ENCODE assay signal across 6 worm cellular contexts in the genomic region with DNA sequence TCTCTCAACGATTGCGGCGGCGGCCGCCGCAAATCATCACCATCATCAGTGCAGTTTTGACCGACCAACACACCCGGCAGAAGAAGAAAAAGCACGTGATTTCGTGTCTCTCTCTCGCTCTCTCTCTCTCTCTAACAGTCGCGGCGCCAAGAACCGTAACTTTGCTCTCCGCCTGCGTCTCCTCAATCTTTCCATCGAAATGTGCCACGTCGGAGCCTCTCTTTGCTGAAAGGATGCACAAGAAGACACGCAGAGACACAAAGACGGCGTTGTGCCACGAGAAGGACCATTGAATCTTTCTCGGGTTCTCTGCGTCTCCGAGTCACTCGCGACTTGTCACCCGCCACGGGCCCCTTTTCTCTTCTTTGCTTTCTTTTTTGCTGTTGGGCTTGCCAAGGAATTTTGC.
TF ChIP-seq lines count a peak whose summit lies in the region.

No protein-coding gene starts in this region.

TF ChIP-seq in whole organism, L1 larva, 84 proteins besides CTCF, POLR2A, EP300 and RAD21 (continued from another document and continues in another):
- TF ChIP-seq blmp-1 (tag; optimal IDR thresholded peaks at IDR 0.05; lab: Kevin White, UChicago), result peak; percentile 80
- no peak for TF ChIP-seq nhr-28 (tag; optimal IDR thresholded peaks at IDR 0.05; lab: Kevin White, UChicago)
- TF ChIP-seq grh-1 (GFP tag; IDR thresholded peaks at IDR 0.05; lab: Robert Waterston, UW), result peak; percentile 54
- TF ChIP-seq hlh-17 (GFP tag; optimal IDR thresholded peaks at IDR 0.05; lab: Kevin White, UChicago; ENCODE audit: borderline replicate concordance), result no peak
- peak; percentile 3 for TF ChIP-seq ceh-8 (GFP tag; optimal IDR thresholded peaks at IDR 0.05; lab: Kevin White, UChicago)
- peak; percentile 47 for TF ChIP-seq xbp-1 (tag; optimal IDR thresholded peaks at IDR 0.05; lab: Kevin White, UChicago)
- TF ChIP-seq ceh-63 (GFP tag; optimal IDR thresholded peaks at IDR 0.05; lab: Kevin White, UChicago), result no peak
- TF ChIP-seq snu-23 (GFP tag; optimal IDR thresholded peaks at IDR 0.05; lab: Kevin White, UChicago), result peak; percentile 72
- no peak for TF ChIP-seq nhr-76 (tag; optimal IDR thresholded peaks at IDR 0.05; lab: Kevin White, UChicago)
- TF ChIP-seq ztf-11 (tag; optimal IDR thresholded peaks at IDR 0.05; lab: Kevin White, UChicago), result no peak
- TF ChIP-seq fkh-8 (tag; optimal IDR thresholded peaks at IDR 0.05; lab: Kevin White, UChicago), result no peak
- peak; percentile 68 for TF ChIP-seq swsn-7 (tag; optimal IDR thresholded peaks at IDR 0.05; lab: Kevin White, UChicago)
- TF ChIP-seq efl-3 (GFP tag; optimal IDR thresholded peaks at IDR 0.05; lab: Kevin White, UChicago), result no peak
- TF ChIP-seq lir-3 (tag; optimal IDR thresholded peaks at IDR 0.05; lab: Kevin White, UChicago; ENCODE audit: poor library complexity), result no peak
- no peak for TF ChIP-seq C04F5.9 (tag; optimal IDR thresholded peaks at IDR 0.05; lab: Kevin White, UChicago)
- TF ChIP-seq egl-27 (tag; optimal IDR thresholded peaks at IDR 0.05; lab: Kevin White, UChicago), result no peak
- peak; percentile 32 for TF ChIP-seq skn-1 (tag; optimal IDR thresholded peaks at IDR 0.05; lab: Kevin White, UChicago)
- TF ChIP-seq nhr-77 (tag; optimal IDR thresholded peaks at IDR 0.05; lab: Kevin White, UChicago), result peak; percentile 70
- no peak for TF ChIP-seq mab-9 (GFP tag; IDR thresholded peaks at IDR 0.05; lab: Robert Waterston, UW)
- TF ChIP-seq nhr-71 (tag; optimal IDR thresholded peaks at IDR 0.05; lab: Kevin White, UChicago), result peak; percentile 92
- TF ChIP-seq nhr-84 (tag; optimal IDR thresholded peaks at IDR 0.05; lab: Kevin White, UChicago), result no peak

TF ChIP-seq in whole organism, L2 larva, 48 proteins besides CTCF, POLR2A, EP300 and RAD21 (continued from another document and continues in another):
- TF ChIP-seq egl-27 (tag; optimal IDR thresholded peaks at IDR 0.05; lab: Kevin White, UChicago) (peak; percentile 44), sma-9 (GFP tag; optimal IDR thresholded peaks at IDR 0.05; lab: Kevin White, UChicago) (peak; percentile 88), sma-9 (tag; optimal IDR thresholded peaks at IDR 0.05; lab: Kevin White, UChicago) (no peak), C34F6.9 (tag; optimal IDR thresholded peaks at IDR 0.05; lab: Kevin White, UChicago) (peak; percentile 72), sma-3 (GFP tag; optimal IDR thresholded peaks at IDR 0.05; lab: Kevin White, UChicago) (peak; percentile 60), gmeb-1 (tag; optimal IDR thresholded peaks at IDR 0.05; lab: Kevin White, UChicago) (peak; percentile 59), mab-5 (tag; optimal IDR thresholded peaks at IDR 0.05; lab: Kevin White, UChicago) (peak; percentile 47), nhr-23 (tag; optimal IDR thresholded peaks at IDR 0.05; lab: Kevin White, UChicago) (no peak), ceh-16 (tag; optimal IDR thresholded peaks at IDR 0.05; lab: Kevin White, UChicago) (no peak), F13H6.1 (tag; optimal IDR thresholded peaks at IDR 0.05; lab: Kevin White, UChicago) (peak; percentile 87), crh-2 (tag; optimal IDR thresholded peaks at IDR 0.05; lab: Kevin White, UChicago) (peak; percentile 98), skn-1 (tag; optimal IDR thresholded peaks at IDR 0.05; lab: Kevin White, UChicago) (no peak), elt-3 (tag; optimal IDR thresholded peaks at IDR 0.05; lab: Kevin White, UChicago) (no peak), nhr-21 (tag; optimal IDR thresholded peaks at IDR 0.05; lab: Kevin White, UChicago) (peak; percentile 49), ama-1 (optimal IDR thresholded peaks at IDR 0.05; lab: Kevin White, UChicago) (no peak), lin-13 (GFP tag; optimal IDR thresholded peaks at IDR 0.05; lab: Kevin White, UChicago) (peak; percentile 57), aly-2 (tag; optimal IDR thresholded peaks at IDR 0.05; lab: Kevin White, UChicago) (no peak), lsy-2 (tag; optimal IDR thresholded peaks at IDR 0.05; lab: Kevin White, UChicago) (peak in 1 of 2 experiments; percentile 64), nhr-25 (tag; optimal IDR thresholded peaks at IDR 0.05; lab: Kevin White, UChicago) (peak; percentile 5), zag-1 (tag; optimal IDR thresholded peaks at IDR 0.05; lab: Kevin White, UChicago) (peak; percentile 73), nhr-11 (tag; optimal IDR thresholded peaks at IDR 0.05; lab: Kevin White, UChicago) (no peak), lin-11 (tag; optimal IDR thresholded peaks at IDR 0.05; lab: Kevin White, UChicago) (peak; percentile 45)

TF ChIP-seq in whole organism, L3 larva, 47 proteins besides CTCF, POLR2A, EP300 and RAD21 (continued from another document and continues in another):
- TF ChIP-seq tbx-2 (tag; optimal IDR thresholded peaks at IDR 0.05; lab: Kevin White, UChicago) (peak; percentile 27), nhr-25 (tag; optimal IDR thresholded peaks at IDR 0.05; lab: Kevin White, UChicago) (peak; percentile 46), elt-2 (tag; optimal IDR thresholded peaks at IDR 0.05; lab: Kevin White, UChicago) (peak; percentile 83), skn-1 (tag; optimal IDR thresholded peaks at IDR 0.05; lab: Kevin White, UChicago) (no peak), nhr-43 (tag; optimal IDR thresholded peaks at IDR 0.05; lab: Kevin White, UChicago; ENCODE audit: poor library complexity, severe bottlenecking) (peak; percentile 31), mml-1 (tag; optimal IDR thresholded peaks at IDR 0.05; lab: Kevin White, UChicago) (no peak), nhr-67 (tag; optimal IDR thresholded peaks at IDR 0.05; lab: Kevin White, UChicago) (no peak), fkh-10 (GFP tag; optimal IDR thresholded peaks at IDR 0.05; lab: Kevin White, UChicago) (no peak), nfya-1 (tag; optimal IDR thresholded peaks at IDR 0.05; lab: Kevin White, UChicago; ENCODE audit: insufficient read depth) (peak; percentile 88), fos-1 (tag; optimal IDR thresholded peaks at IDR 0.05; lab: Kevin White, UChicago) (no peak), ceh-82 (tag; optimal IDR thresholded peaks at IDR 0.05; lab: Kevin White, UChicago) (no peak), lin-39 (tag; optimal IDR thresholded peaks at IDR 0.05; lab: Kevin White, UChicago) (peak; percentile 80), ztf-11 (tag; optimal IDR thresholded peaks at IDR 0.05; lab: Kevin White, UChicago) (no peak), ama-1 (optimal IDR thresholded peaks at IDR 0.05; lab: Kevin White, UChicago) (no peak), snpc-4 (tag; optimal IDR thresholded peaks at IDR 0.05; lab: Kevin White, UChicago) (no peak), ceh-16 (tag; optimal IDR thresholded peaks at IDR 0.05; lab: Kevin White, UChicago) (no peak), fkh-2 (tag; optimal IDR thresholded peaks at IDR 0.05; lab: Kevin White, UChicago) (no peak), unc-39 (tag; optimal IDR thresholded peaks at IDR 0.05; lab: Kevin White, UChicago) (no peak), ceh-28 (tag; optimal IDR thresholded peaks at IDR 0.05; lab: Kevin White, UChicago) (no peak), unc-62 (GFP tag; optimal IDR thresholded peaks at IDR 0.05; lab: Kevin White, UChicago) (no peak), nhr-77 (tag; optimal IDR thresholded peaks at IDR 0.05; lab: Kevin White, UChicago) (no peak), aly-2 (tag; optimal IDR thresholded peaks at IDR 0.05; lab: Kevin White, UChicago) (no peak), elt-1 (tag; optimal IDR thresholded peaks at IDR 0.05; lab: Kevin White, UChicago) (no peak)

TF ChIP-seq in whole organism, L4 larva, 104 proteins besides CTCF, POLR2A, EP300 and RAD21 (continued from another document and continues in another):
- peak; percentile 68 for TF ChIP-seq mxl-3 (GFP tag; optimal IDR thresholded peaks at IDR 0.05; lab: Kevin White, UChicago)
- peak in 1 of 2 experiments; percentile 68 for TF ChIP-seq unc-62 (GFP tag; optimal IDR thresholded peaks at IDR 0.05 in 1 of 2; lab: Kevin White, UChicago)
- no peak for TF ChIP-seq unc-62 (tag; optimal IDR thresholded peaks at IDR 0.05; lab: Kevin White, UChicago)
- peak; percentile 64 for TF ChIP-seq rbr-2 (tag; optimal IDR thresholded peaks at IDR 0.05; lab: Kevin White, UChicago)
- peak; percentile 63; the same call in 1 of the 2 replicates for TF ChIP-seq T26A8.4 (GFP tag; IDR thresholded peaks at IDR 0.05; lab: Robert Waterston, UW)
- no peak for TF ChIP-seq lin-39 (tag; optimal IDR thresholded peaks at IDR 0.05; lab: Kevin White, UChicago)
- TF ChIP-seq mdl-1 (tag; optimal IDR thresholded peaks at IDR 0.05; lab: Kevin White, UChicago), result peak; percentile 83 to 94
- peak in 1 of 2 experiments; percentile 54 for TF ChIP-seq daf-16 (GFP tag; optimal IDR thresholded peaks at IDR 0.05; lab: Kevin White, UChicago)
- peak; percentile 77 for TF ChIP-seq daf-16 (tag; optimal IDR thresholded peaks at IDR 0.05; lab: Kevin White, UChicago)
- TF ChIP-seq madf-5 (GFP tag; IDR thresholded peaks at IDR 0.05; lab: Robert Waterston, UW), result no peak
- peak; percentile 75; the same call in 1 of the 2 replicates for TF ChIP-seq tra-1 (GFP tag; IDR thresholded peaks at IDR 0.05; lab: Robert Waterston, UW)
- peak; percentile 73 for TF ChIP-seq pha-4 (GFP tag; IDR thresholded peaks at IDR 0.05; lab: Robert Waterston, UW)
- no peak for TF ChIP-seq pha-4 (tag; optimal IDR thresholded peaks at IDR 0.05; lab: Kevin White, UChicago)
- TF ChIP-seq ama-1 (optimal IDR thresholded peaks at IDR 0.05; lab: Kevin White, UChicago), result peak; percentile 57
- TF ChIP-seq nhr-76 (tag; optimal IDR thresholded peaks at IDR 0.05; lab: Kevin White, UChicago), result no peak
- TF ChIP-seq F44E2.7 (GFP tag; IDR thresholded peaks at IDR 0.05; lab: Robert Waterston, UW), result no peak
- TF ChIP-seq daf-8 (GFP tag; IDR thresholded peaks at IDR 0.05; lab: Robert Waterston, UW), result no peak
- TF ChIP-seq fkh-10 (GFP tag; optimal IDR thresholded peaks at IDR 0.05; lab: Kevin White, UChicago), result peak; percentile 56
- TF ChIP-seq lin-15B (tag; optimal IDR thresholded peaks at IDR 0.05; lab: Kevin White, UChicago), result no peak
- TF ChIP-seq saeg-2 (GFP tag; IDR thresholded peaks at IDR 0.05; lab: Robert Waterston, UW), result no peak
- TF ChIP-seq fos-1 (tag; optimal IDR thresholded peaks at IDR 0.05; lab: Kevin White, UChicago), result no peak
- peak; percentile 98 for TF ChIP-seq aha-1 (tag; lab: Kevin White, UChicago)
- TF ChIP-seq zip-11 (GFP tag; IDR thresholded peaks at IDR 0.05; lab: Robert Waterston, UW), result no peak
- no peak for TF ChIP-seq ceh-28 (tag; optimal IDR thresholded peaks at IDR 0.05; lab: Kevin White, UChicago)

TF ChIP-seq in whole organism, late embryonic, 69 proteins besides CTCF, POLR2A, EP300 and RAD21 (continued from another document and continues in another):
- TF ChIP-seq elt-2 (tag; optimal IDR thresholded peaks at IDR 0.05; lab: Kevin White, UChicago), result no peak
- no peak for TF ChIP-seq pag-3 (tag; optimal IDR thresholded peaks at IDR 0.05; lab: Kevin White, UChicago; ENCODE audit: borderline replicate concordance)
- TF ChIP-seq ceh-31 (tag; optimal IDR thresholded peaks at IDR 0.05; lab: Kevin White, UChicago), result peak; percentile 50
- TF ChIP-seq pat-9 (tag; optimal IDR thresholded peaks at IDR 0.05; lab: Kevin White, UChicago), result no peak
- no peak for TF ChIP-seq sox-4 (tag; optimal IDR thresholded peaks at IDR 0.05; lab: Kevin White, UChicago)
- TF ChIP-seq tbx-7 (tag; optimal IDR thresholded peaks at IDR 0.05; lab: Kevin White, UChicago), result no peak
- TF ChIP-seq ceh-45 (GFP tag; IDR thresholded peaks at IDR 0.05; lab: Robert Waterston, UW), result no peak
- TF ChIP-seq ets-4 (tag; optimal IDR thresholded peaks at IDR 0.05; lab: Kevin White, UChicago), result no peak
- peak; percentile 61 for TF ChIP-seq ceh-34 (tag; optimal IDR thresholded peaks at IDR 0.05; lab: Kevin White, UChicago)
- no peak for TF ChIP-seq pros-1 (tag; optimal IDR thresholded peaks at IDR 0.05; lab: Kevin White, UChicago)
- TF ChIP-seq pqm-1 (tag; optimal IDR thresholded peaks at IDR 0.05; lab: Kevin White, UChicago), result peak; percentile 17
- TF ChIP-seq ref-2 (tag; optimal IDR thresholded peaks at IDR 0.05; lab: Kevin White, UChicago), result no peak
- no peak for TF ChIP-seq ahr-1 (tag; optimal IDR thresholded peaks at IDR 0.05; lab: Kevin White, UChicago)
- no peak for TF ChIP-seq ceh-9 (tag; optimal IDR thresholded peaks at IDR 0.05; lab: Kevin White, UChicago)
- no peak for TF ChIP-seq pha-2 (tag; optimal IDR thresholded peaks at IDR 0.05; lab: Kevin White, UChicago)
- peak; percentile 53 for TF ChIP-seq mec-3 (tag; optimal IDR thresholded peaks at IDR 0.05; lab: Kevin White, UChicago; ENCODE audit: borderline replicate concordance)
- no peak for TF ChIP-seq npax-4 (tag; optimal IDR thresholded peaks at IDR 0.05; lab: Kevin White, UChicago)
- peak; percentile 58 for TF ChIP-seq nfya-1 (tag; optimal IDR thresholded peaks at IDR 0.05; lab: Kevin White, UChicago)
- TF ChIP-seq hlh-8 (tag; optimal IDR thresholded peaks at IDR 0.05; lab: Kevin White, UChicago), result no peak
- TF ChIP-seq elt-4 (tag; optimal IDR thresholded peaks at IDR 0.05; lab: Kevin White, UChicago), result no peak
- no peak for TF ChIP-seq eyg-1 (tag; optimal IDR thresholded peaks at IDR 0.05; lab: Kevin White, UChicago)
- no peak for TF ChIP-seq dmd-4 (tag; optimal IDR thresholded peaks at IDR 0.05; lab: Kevin White, UChicago; ENCODE audit: borderline replicate concordance)
- TF ChIP-seq zip-5 (tag; optimal IDR thresholded peaks at IDR 0.05; lab: Kevin White, UChicago), result no peak
- TF ChIP-seq tbx-2 (tag; optimal IDR thresholded peaks at IDR 0.05; lab: Kevin White, UChicago), result peak; percentile 14
- TF ChIP-seq nhr-232 (tag; optimal IDR thresholded peaks at IDR 0.05; lab: Kevin White, UChicago), result no peak
- TF ChIP-seq rnt-1 (tag; optimal IDR thresholded peaks at IDR 0.05; lab: Kevin White, UChicago), result peak; percentile 50

TF ChIP-seq in whole organism, young adult, 124 proteins besides CTCF, POLR2A, EP300 and RAD21 (continued from another document):
- TF ChIP-seq rcor-1 (GFP tag; IDR thresholded peaks at IDR 0.05; lab: Robert Waterston, UW) (0 out of 2 replicates have a peak, but pooled peaks have one; percentile 14), nfya-1 (tag; optimal IDR thresholded peaks at IDR 0.05; lab: Kevin White, UChicago; ENCODE audit: borderline replicate concordance, insufficient read depth) (no peak), fkh-3 (tag; optimal IDR thresholded peaks at IDR 0.05; lab: Kevin White, UChicago) (no peak), madf-10 (tag; optimal IDR thresholded peaks at IDR 0.05; lab: Kevin White, UChicago) (peak; percentile 92), mcd-1 (GFP tag; IDR thresholded peaks at IDR 0.05; lab: Robert Waterston, UW) (peak; percentile 63), dox-1 (GFP tag; IDR thresholded peaks at IDR 0.05; lab: Robert Waterston, UW) (peak; percentile 74), lin-35 (GFP tag; optimal IDR thresholded peaks at IDR 0.05; lab: Kevin White, UChicago) (peak in 1 of 3 experiments; percentile 2), zfh-2 (GFP tag; conservative IDR thresholded peaks at IDR 0.05; lab: Robert Waterston, UW) (peak; percentile 98), nhr-90 (tag; optimal IDR thresholded peaks at IDR 0.05; lab: Kevin White, UChicago) (peak; percentile 27), ceh-27 (GFP tag; optimal IDR thresholded peaks at IDR 0.05; lab: Kevin White, UChicago) (peak; percentile 46), hmg-1.2 (GFP tag; IDR thresholded peaks at IDR 0.05; lab: Robert Waterston, UW) (peak; percentile 55; the same call in 1 of the 2 replicates), lin-40 (tag; optimal IDR thresholded peaks at IDR 0.05; lab: Kevin White, UChicago) (peak; percentile 65), nhr-80 (tag; optimal IDR thresholded peaks at IDR 0.05; lab: Kevin White, UChicago) (peak; percentile 90), egrh-3 (GFP tag; IDR thresholded peaks at IDR 0.05; lab: Robert Waterston, UW) (peak; percentile 39), F57C9.4 (tag; optimal IDR thresholded peaks at IDR 0.05; lab: Kevin White, UChicago) (no peak), attf-5 (GFP tag; optimal IDR thresholded peaks at IDR 0.05; lab: Kevin White, UChicago) (peak; percentile 73), somi-1 (GFP tag; optimal IDR thresholded peaks at IDR 0.05; lab: Kevin White, UChicago) (peak; percentile 46), snpc-4 (GFP tag; optimal IDR thresholded peaks at IDR 0.05; lab: Kevin White, UChicago) (no peak), snpc-4 (tag; optimal IDR thresholded peaks at IDR 0.05; lab: Kevin White, UChicago) (peak in 2 of 4 experiments; percentile 24 to 30), lir-1 (GFP tag; conservative IDR thresholded peaks at IDR 0.05; lab: Robert Waterston, UW) (peak; percentile 35; the same call in 1 of the 2 replicates), Y67H2A.10 (GFP tag; conservative IDR thresholded peaks at IDR 0.05; lab: Robert Waterston, UW) (no peak), cebp-1 (GFP tag; IDR thresholded peaks at IDR 0.05; lab: Robert Waterston, UW) (no peak; the same call in 1 of the 2 replicates), cebp-1 (tag; optimal IDR thresholded peaks at IDR 0.05; lab: Kevin White, UChicago) (peak; percentile 75)
